Fruit fly (Drosophila melanogaster) whole organism, embryonic: ENCODE measurements around the gene CG43439.

Experiments
- Aef1 ChIP-seq: fragments of 200-800 bp; sonication (Bioruptor generic); IDR thresholded peaks from 3 replicates; pipeline ENCODE4 v1.3.6; 2022; ENCODE audit warnings: missing biosample characterization, missing genetic modification characterization
- Blimp-1 ChIP-seq: fragments of 200-800 bp; sonication (Bioruptor generic); optimal IDR thresholded peaks from 3 replicates; lab custom pipeline; 2018; ENCODE audit warnings: missing biosample characterization, missing genetic modification characterization, mild to moderate bottlenecking, moderate library complexity, missing genetic modification reagents
- CG11560 ChIP-seq: fragments of 200-800 bp; sonication (Bioruptor generic); IDR thresholded peaks from 3 replicates; pipeline ENCODE4 v1.3.6; 2022; ENCODE audit warnings: missing biosample characterization, missing genetic modification characterization
- CG12236 ChIP-seq: fragments of 200-800 bp; sonication (Bioruptor generic); optimal IDR thresholded peaks from 2 replicates; lab custom pipeline; 2016; ENCODE audit warnings: missing biosample characterization, missing genetic modification characterization
- CG1233 ChIP-seq: fragments of 200-800 bp; sonication (Bioruptor generic); optimal IDR thresholded peaks from 4 replicates; lab custom pipeline; 2018; ENCODE audit warnings: missing biosample characterization, mild to moderate bottlenecking, missing genetic modification characterization
- CG14014 ChIP-seq: fragments of 200-800 bp; sonication (Bioruptor generic); IDR thresholded peaks from 2 replicates; pipeline ENCODE4 v1.3.6; 2022; ENCODE audit warnings: missing biosample characterization, missing genetic modification characterization
- CG14050 ChIP-seq: fragments of 200-800 bp; sonication (Bioruptor generic); IDR thresholded peaks from 3 replicates; pipeline ENCODE4 v1.3.6; 2022; ENCODE audit warnings: missing biosample characterization, missing genetic modification characterization
- CG14710 ChIP-seq: fragments of 200-800 bp; sonication (Bioruptor generic); optimal IDR thresholded peaks from 3 replicates; lab custom pipeline; 2019; ENCODE audit warnings: missing biosample characterization, mild to moderate bottlenecking, missing genetic modification characterization, moderate library complexity
- CG14965 ChIP-seq: fragments of 200-800 bp; sonication (Bioruptor generic); optimal IDR thresholded peaks from 2 replicates; lab custom pipeline; 2016; ENCODE audit warnings: missing biosample characterization, missing genetic modification characterization, borderline replicate concordance
- CG1603 ChIP-seq: fragments of 200-800 bp; sonication (Bioruptor generic); optimal IDR thresholded peaks from 2 replicates; lab custom pipeline; 2019; ENCODE audit warnings: missing biosample characterization, mild to moderate bottlenecking, missing genetic modification characterization, moderate library complexity
- CG16779 ChIP-seq: fragments of 200-800 bp; sonication (Bioruptor generic); IDR thresholded peaks from 2 replicates; pipeline ENCODE4 v1.3.6; 2022; ENCODE audit warnings: missing biosample characterization, missing genetic modification characterization
- CG16863 ChIP-seq: fragments of 200-800 bp; sonication (Bioruptor generic); optimal IDR thresholded peaks from 3 replicates; lab custom pipeline; 2016; ENCODE audit warnings: missing biosample characterization, missing genetic modification characterization
- CG17361 ChIP-seq: fragments of 200-800 bp; sonication (Bioruptor generic); IDR thresholded peaks from 3 replicates; pipeline ENCODE4 v1.3.6; 2022; ENCODE audit warnings: missing biosample characterization, missing genetic modification characterization
- CG17385 ChIP-seq: fragments of 200-800 bp; sonication (Bioruptor generic); optimal IDR thresholded peaks from 3 replicates; lab custom pipeline; 2018; ENCODE audit warnings: missing biosample characterization, mild to moderate bottlenecking, missing genetic modification characterization
- CG18011 ChIP-seq: fragments of 200-800 bp; sonication (Bioruptor generic); optimal IDR thresholded peaks from 2 replicates; lab custom pipeline; 2017; ENCODE audit warnings: missing biosample characterization, missing genetic modification characterization, mild to moderate bottlenecking, moderate library complexity, missing genotype
- CG18619 ChIP-seq: fragments of 200-800 bp; sonication (Bioruptor generic); optimal IDR thresholded peaks from 3 replicates; lab custom pipeline; 2017; ENCODE audit warnings: missing biosample characterization, mild to moderate bottlenecking, missing genetic modification characterization
- CG2202 ChIP-seq: fragments of 200-800 bp; sonication (Bioruptor generic); optimal IDR thresholded peaks from 2 replicates; lab custom pipeline; 2018; ENCODE audit warnings: missing biosample characterization, mild to moderate bottlenecking, missing genetic modification characterization
- CG34224 ChIP-seq: fragments of 200-800 bp; sonication (Bioruptor generic); IDR thresholded peaks from 3 replicates; pipeline ENCODE4 v1.3.6; 2022; ENCODE audit warnings: missing biosample characterization, missing genetic modification characterization; ENCODE audit not compliant: partially characterized antibody
- CG4328 ChIP-seq: fragments of 200-800 bp; sonication (Bioruptor generic); optimal IDR thresholded peaks from 3 replicates; lab custom pipeline; 2017; ENCODE audit warnings: missing biosample characterization, missing genetic modification reagents, missing genetic modification characterization
- CG43689 ChIP-seq: fragments of 200-800 bp; sonication (Bioruptor generic); IDR thresholded peaks from 2 replicates; pipeline ENCODE4 v1.3.6; 2022; ENCODE audit warnings: missing biosample characterization, missing genetic modification characterization
- CG4820 ChIP-seq: fragments of 200-800 bp; sonication (Bioruptor generic); optimal IDR thresholded peaks from 3 replicates; lab custom pipeline; 2016; ENCODE audit warnings: missing biosample characterization, missing genetic modification characterization
- CG9609 ChIP-seq: fragments of 200-800 bp; sonication (Bioruptor generic); optimal IDR thresholded peaks from 3 replicates; lab custom pipeline; 2016; ENCODE audit warnings: missing biosample characterization, missing genetic modification characterization
- CTCF ChIP-seq: fragments of 200-800 bp; sonication (Bioruptor generic); optimal IDR thresholded peaks from 2 replicates; lab custom pipeline; 2017; ENCODE audit warnings: missing biosample characterization, mild to moderate bottlenecking, missing genetic modification characterization, moderate library complexity
- D ChIP-seq, 2 experiments: fragments of 200-800 bp in 1 of 2; fragments of >200 bp in 1 of 2; sonication (Bioruptor generic) in 1 of 2; optimal IDR thresholded peaks; 2 replicates in 1 of 2; 3 replicates in 1 of 2; lab custom pipeline; 2017; ENCODE audit warnings: mild to moderate bottlenecking in 1 of 2, missing biosample characterization in 1 of 2, missing genetic modification characterization in 1 of 2, missing genetic modification reagents in 1 of 2
- D19B ChIP-seq: fragments of 200-800 bp; sonication (Bioruptor generic); optimal IDR thresholded peaks from 2 replicates; lab custom pipeline; 2017; ENCODE audit warnings: missing biosample characterization, mild to moderate bottlenecking, missing genetic modification characterization
- Dp ChIP-seq: fragments of 200-800 bp; sonication (Bioruptor generic); optimal IDR thresholded peaks from 2 replicates; lab custom pipeline; 2018; ENCODE audit warnings: missing biosample characterization, mild to moderate bottlenecking, missing genetic modification characterization, moderate library complexity
- ERR ChIP-seq: fragments of 200-800 bp; sonication (Bioruptor generic); optimal IDR thresholded peaks from 2 replicates; lab custom pipeline; 2016; ENCODE audit warnings: missing biosample characterization, missing genetic modification characterization
- Ets65A ChIP-seq: fragments of 200-800 bp; sonication (Bioruptor generic); peaks from one replicate; lab custom pipeline; 2016; ENCODE audit warnings: missing biosample characterization, missing genetic modification characterization
- MESR4 ChIP-seq: fragments of 200-800 bp; sonication (Bioruptor generic); optimal IDR thresholded peaks from 2 replicates; lab custom pipeline; 2018; ENCODE audit warnings: missing biosample characterization, mild to moderate bottlenecking, missing genetic modification characterization, moderate library complexity
- Opbp ChIP-seq: fragments of 200-800 bp; sonication (Bioruptor generic); IDR thresholded peaks from 3 replicates; pipeline ENCODE4 v1.3.6; 2022; ENCODE audit warnings: missing biosample characterization, missing genetic modification characterization; ENCODE audit not compliant: partially characterized antibody
- Pdp1 ChIP-seq, 2 experiments: fragments of 200-800 bp; sonication (Bioruptor generic); optimal IDR thresholded peaks; 3 replicates each; lab custom pipeline; 2016; ENCODE audit warnings: missing biosample characterization in 2 of 2, missing genetic modification characterization in 2 of 2, mild to moderate bottlenecking in 1 of 2, moderate library complexity in 1 of 2
- Xrp1 ChIP-seq: fragments of 200-800 bp; sonication (Bioruptor generic); IDR thresholded peaks from 2 replicates; pipeline ENCODE4 v1.3.6; 2022; ENCODE audit warnings: missing biosample characterization, missing genetic modification characterization
- ato ChIP-seq: fragments of 200-800 bp; sonication (Bioruptor generic); IDR thresholded peaks from 2 replicates; pipeline ENCODE4 v1.3.6; 2022; ENCODE audit warnings: missing biosample characterization, missing genetic modification characterization; ENCODE audit not compliant: partially characterized antibody
- dimm ChIP-seq: fragments of 200-800 bp; sonication (Bioruptor generic); IDR thresholded peaks from 2 replicates; pipeline ENCODE4 v1.3.6; 2022; ENCODE audit warnings: missing biosample characterization, missing genetic modification characterization
- dpn ChIP-seq, 2 experiments: fragments of 200-800 bp; sonication (Bioruptor generic); optimal IDR thresholded peaks; 3 replicates each; lab custom pipeline; 2016; ENCODE audit warnings: missing biosample characterization in 2 of 2, missing genetic modification characterization in 2 of 2
- hth ChIP-seq: fragments of >200 bp; optimal IDR thresholded peaks from 2 replicates; lab custom pipeline; 2017; ENCODE audit warnings: inconsistent platforms
- lola ChIP-seq, 3 experiments: fragments of >200 bp in 2 of 3; fragments of 200-800 bp in 1 of 3; sonication (Bioruptor generic) in 1 of 3; optimal IDR thresholded peaks; 2 replicates each; lab custom pipeline; 2017 to 2019; ENCODE audit warnings: missing biosample characterization in 3 of 3, missing genetic modification characterization in 3 of 3, mild to moderate bottlenecking in 1 of 3, moderate library complexity in 1 of 3
- pfk ChIP-seq: fragments of 200-800 bp; sonication (Bioruptor generic); optimal IDR thresholded peaks from 2 replicates; lab custom pipeline; 2018; ENCODE audit warnings: missing biosample characterization, mild to moderate bottlenecking, missing genetic modification characterization, moderate library complexity
- pros ChIP-seq: fragments of 200-800 bp; sonication (Bioruptor generic); optimal IDR thresholded peaks from 3 replicates; lab custom pipeline; 2019; ENCODE audit warnings: missing biosample characterization, mild to moderate bottlenecking, missing genetic modification characterization, moderate library complexity
- ro ChIP-seq: fragments of 200-800 bp; sonication (Bioruptor generic); IDR thresholded peaks from 2 replicates; pipeline ENCODE4 v1.3.6; 2022; ENCODE audit warnings: missing biosample characterization, missing genetic modification characterization
- sens-2 ChIP-seq: fragments of 200-800 bp; sonication (Bioruptor generic); IDR thresholded peaks from 2 replicates; pipeline ENCODE4 v1.3.6; 2022; ENCODE audit warnings: missing biosample characterization, missing genetic modification characterization
- sisA ChIP-seq: fragments of 200-800 bp; sonication (Bioruptor generic); IDR thresholded peaks from 2 replicates; pipeline ENCODE4 v1.3.6; 2022; ENCODE audit warnings: missing biosample characterization, missing genetic modification characterization
- sqz ChIP-seq: fragments of 200-800 bp; sonication (Bioruptor generic); optimal IDR thresholded peaks from 3 replicates; lab custom pipeline; 2018; ENCODE audit warnings: missing biosample characterization, mild to moderate bottlenecking, missing genetic modification characterization
- sug ChIP-seq: fragments of 200-800 bp; optimal IDR thresholded peaks from 2 replicates; lab custom pipeline; 2019; ENCODE audit warnings: missing biosample characterization, mild to moderate bottlenecking, missing genetic modification characterization, moderate library complexity
- tio ChIP-seq: fragments of 200-800 bp; sonication (Bioruptor generic); optimal IDR thresholded peaks from 2 replicates; lab custom pipeline; 2017; ENCODE audit warnings: missing biosample characterization, missing genetic modification characterization, inconsistent platforms
- unpg ChIP-seq: fragments of 200-800 bp; sonication (Bioruptor generic); optimal IDR thresholded peaks from 3 replicates; lab custom pipeline; 2018; ENCODE audit warnings: missing biosample characterization, mild to moderate bottlenecking, missing genetic modification characterization, moderate library complexity
- zfh2 ChIP-seq: fragments of 200-800 bp; sonication (Bioruptor generic); optimal IDR thresholded peaks from 2 replicates; lab custom pipeline; 2016; ENCODE audit warnings: missing biosample characterization, missing genetic modification characterization

CG43439 gene

dm6 chr3L:6955254-6956229, 28.8 kb downstream of the CG43439 start, which contains the start of the genes CG10077 and CG9948 (continued):
- TF ChIP-seq CG17385 (peak; percentile 88), hth (no peak), dimm (GFP tag; lab: Robert Waterston, UW) (peak; percentile 79), MESR4 (GFP tag; lab: Kevin White, UChicago) (peak; percentile 92), ro (GFP tag; lab: Robert Waterston, UW) (peak; percentile 53; the same call in 1 of the 2 replicates), Aef1 (GFP tag; lab: Robert Waterston, UW) (peak; percentile 87), CG2202 (peak; percentile 83), pfk (GFP tag; lab: Kevin White, UChicago) (peak; percentile 50), CTCF (GFP tag; lab: Kevin White, UChicago) (no peak), sug (tag; lab: Kevin White, UChicago) (peak; percentile 87), CG11560 (tag; lab: Robert Waterston, UW) (peak; percentile 63; the same call in 2 of the 3 replicates), Pdp1 (GFP tag; optimal IDR thresholded peaks at IDR 0.05; lab: Kevin White, UChicago) (peak; percentile 75 to 76), Xrp1 (GFP tag; lab: Robert Waterston, UW) (peak; percentile 95), D (optimal IDR thresholded peaks at IDR 0.05; lab: Kevin White, UChicago) (no peak), D (GFP tag; optimal IDR thresholded peaks at IDR 0.05; lab: Kevin White, UChicago) (peak; percentile 76), sisA (GFP tag; lab: Robert Waterston, UW) (peak; percentile 93), pros (GFP tag; lab: Kevin White, UChicago) (peak; percentile 63), lola (GFP tag; optimal IDR thresholded peaks at IDR 0.05; lab: Kevin White, UChicago) (peak in 1 of 3 experiments; percentile 87), sens-2 (GFP tag; lab: Robert Waterston, UW) (peak; percentile 76; the same call in 1 of the 2 replicates), CG43689 (GFP tag; lab: Robert Waterston, UW) (peak; percentile 64), CG18011 (GFP tag; lab: Kevin White, UChicago) (peak; percentile 59), CG4820 (peak; percentile 78), CG16863 (GFP tag; lab: Kevin White, UChicago) (peak; percentile 65), CG12236 (GFP tag; lab: Kevin White, UChicago) (peak; percentile 33), CG14050 (GFP tag; lab: Robert Waterston, UW) (peak; percentile 88), sqz (peak; percentile 83), CG34224 (GFP tag; lab: Robert Waterston, UW) (peak; percentile 83; the same call in 2 of the 3 replicates), unpg (peak; percentile 93), Dp (GFP tag; lab: Kevin White, UChicago) (peak; percentile 11), Ets65A (peak; percentile 87), tio (GFP tag; lab: Kevin White, UChicago) (no peak), D19B (GFP tag; lab: Kevin White, UChicago) (peak; percentile 78), Blimp-1 (peak; percentile 85), CG1603 (tag; lab: Kevin White, UChicago) (peak; percentile 90), CG16779 (GFP tag; lab: Robert Waterston, UW) (0 out of 2 replicates have a peak, but pooled peaks have one; percentile 44), CG18619 (GFP tag; lab: Kevin White, UChicago) (peak; percentile 85), ERR (GFP tag; lab: Kevin White, UChicago) (peak; percentile 21), ato (GFP tag; lab: Robert Waterston, UW) (peak; percentile 76), CG1233 (peak; percentile 86), CG17361 (GFP tag; lab: Robert Waterston, UW) (peak; percentile 90), zfh2 (GFP tag; lab: Kevin White, UChicago) (peak; percentile 39), CG14014 (GFP tag; lab: Robert Waterston, UW) (peak; percentile 94), CG14965 (GFP tag; lab: Kevin White, UChicago) (no peak), Opbp (GFP tag; lab: Robert Waterston, UW) (peak; percentile 71; the same call in 2 of the 3 replicates), CG14710 (peak; percentile 89), dpn (GFP tag; optimal IDR thresholded peaks at IDR 0.05; lab: Kevin White, UChicago) (peak; percentile 58 to 90), CG9609 (GFP tag; lab: Kevin White, UChicago) (peak; percentile 22), CG4328 (GFP tag; lab: Kevin White, UChicago) (peak; percentile 81)
